Worm (Caenorhabditis elegans) whole organism, L3 larva: ENCODE measurements around the gene Y66D12A.30.

Experiments
- R02D3.7 ChIP-seq: fragments of 150-350 bp; optimal IDR thresholded peaks from 2 replicates; lab custom pipeline; 2014; ENCODE audit warnings: missing biosample characterization, missing genetic modification characterization
- ceh-16 ChIP-seq: sonication (generic microtip); optimal IDR thresholded peaks from 2 replicates; lab custom pipeline; 2017; ENCODE audit warnings: missing biosample characterization, missing genetic modification characterization
- egl-27 ChIP-seq: sonication (generic microtip); optimal IDR thresholded peaks from 4 replicates; lab custom pipeline; 2017; ENCODE audit warnings: missing biosample characterization, missing genetic modification reagents, missing genetic modification characterization
- elt-2 ChIP-seq: sonication (generic microtip); optimal IDR thresholded peaks from 2 replicates; lab custom pipeline; 2016; ENCODE audit warnings: missing genetic modification reagents, mild to moderate bottlenecking, missing genetic modification characterization, missing compliant biosample characterization
- elt-3 ChIP-seq, 3 experiments: fragments of 150-350 bp in 1 of 3; sonication (generic microtip) in 2 of 3; optimal IDR thresholded peaks; 2 replicates in 2 of 3; 4 replicates in 1 of 3; lab custom pipeline; 2014 to 2017; ENCODE audit warnings: missing biosample characterization in 3 of 3, missing genetic modification characterization in 3 of 3
- pqm-1 ChIP-seq: fragments of 150-350 bp; optimal IDR thresholded peaks from 2 replicates; lab custom pipeline; 2017; ENCODE audit warnings: missing biosample characterization, missing genetic modification characterization, inconsistent platforms

- TF ChIP-seq ceh-16 (tag; lab: Kevin White, UChicago) (no peak), pqm-1 (no peak), R02D3.7 (tag; lab: Kevin White, UChicago) (no peak), elt-3 (tag; optimal IDR thresholded peaks at IDR 0.05; lab: Kevin White, UChicago) (no peak), elt-2 (tag; lab: Kevin White, UChicago) (no peak), egl-27 (tag; lab: Kevin White, UChicago) (no peak)
Measured at ce11 chrIII:11561597-11561996, 48.1 kb upstream of the Y66D12A.30 start.
